Worm (Caenorhabditis elegans) whole organism, late embryonic: ENCODE data around the gene stip-1.

ENCODE experiments used
- ama-1 ChIP-seq: fragments of 150-350 bp; optimal IDR thresholded peaks from 2 replicates; lab custom pipeline; 2014
- sox-2 ChIP-seq: fragments of 200-800 bp; sonication (Bioruptor generic); IDR thresholded peaks from 2 replicates; pipeline ENCODE4 v1.3.6; 2022; ENCODE audit warnings: missing genetic modification reagents, missing genetic modification characterization, missing compliant biosample characterization

DNA sequence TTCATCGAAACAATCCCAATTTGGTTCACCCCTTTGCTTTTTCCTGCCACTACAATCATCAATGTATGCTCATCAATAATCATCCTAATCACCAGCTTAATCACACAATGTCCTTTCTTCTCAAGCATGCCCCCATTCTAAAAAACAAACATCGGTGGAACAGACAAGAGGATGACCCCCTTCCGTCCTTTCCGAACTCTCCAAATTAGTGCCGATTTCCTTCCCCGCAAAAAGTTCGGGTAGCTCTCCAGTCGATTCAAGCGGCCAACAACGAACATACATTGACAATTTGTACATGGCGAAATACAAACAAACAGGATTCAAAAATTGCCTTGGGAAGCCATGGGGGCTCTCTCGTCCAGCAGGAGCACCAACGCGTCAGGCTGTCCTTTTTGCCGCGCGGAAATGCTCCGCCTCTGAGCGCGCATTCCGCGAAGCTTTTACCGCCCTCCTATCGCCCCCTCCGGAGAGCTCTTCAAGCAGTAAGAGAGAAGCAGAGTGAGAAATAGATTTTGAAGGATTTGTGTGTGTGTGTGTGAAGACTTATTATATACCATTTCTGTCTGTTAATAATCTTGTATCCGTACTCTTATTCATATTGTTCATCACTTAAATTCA is 24.1 kb downstream of the stip-1 start, which contains the start of gene appg-1:
- TF ChIP-seq sox-2 (GFP tag; lab: Robert Waterston, UW) (no peak), ama-1 (no peak)
